Worm (Caenorhabditis elegans) whole organism, L1 larva: ENCODE measurements around the gene C31H1.5.

Experiments
- C16A3.4 ChIP-seq: fragments of 150-350 bp; optimal IDR thresholded peaks from 2 replicates; lab custom pipeline; 2014; ENCODE audit warnings: missing biosample characterization, missing genetic modification characterization
- aha-1 ChIP-seq: fragments of 150-350 bp; optimal IDR thresholded peaks from 2 replicates; lab custom pipeline; 2014; ENCODE audit warnings: missing biosample characterization, missing genetic modification characterization
- alr-1 ChIP-seq: fragments of 200-800 bp; sonication (Bioruptor generic); optimal IDR thresholded peaks from 2 replicates; lab custom pipeline; 2018; ENCODE audit warnings: borderline replicate concordance, mild to moderate bottlenecking, missing genetic modification characterization, missing compliant biosample characterization
- blmp-1 ChIP-seq: fragments of 150-350 bp; optimal IDR thresholded peaks from 2 replicates; lab custom pipeline; 2014; ENCODE audit warnings: missing biosample characterization, missing genetic modification characterization
- ceh-63 ChIP-seq: fragments of 200-800 bp; sonication (Bioruptor generic); optimal IDR thresholded peaks from 2 replicates; lab custom pipeline; 2018; ENCODE audit warnings: mild to moderate bottlenecking, missing genetic modification characterization, missing compliant biosample characterization
- ceh-88 ChIP-seq: fragments of 200-800 bp; sonication (Bioruptor generic); IDR thresholded peaks from 2 replicates; pipeline ENCODE4 v1.3.6; 2022; ENCODE audit warnings: missing genetic modification characterization, missing compliant biosample characterization
- dpl-1 ChIP-seq, 3 experiments: fragments of 150-350 bp in 2 of 3; sonication (generic microtip) in 1 of 3; optimal IDR thresholded peaks; 2 replicates each; lab custom pipeline; 2014 to 2017; ENCODE audit warnings: missing biosample characterization in 3 of 3, missing genetic modification characterization in 3 of 3, missing genetic modification reagents in 3 of 3
- efl-1 ChIP-seq, 4 experiments: fragments of 150-350 bp; optimal IDR thresholded peaks in 3 of 4; peaks in 1 of 4; 1 replicate in 1 of 4; 2 replicates in 3 of 4; lab custom pipeline; 2014; ENCODE audit warnings: missing biosample characterization in 2 of 4, missing genetic modification characterization in 2 of 4, missing genetic modification reagents in 2 of 4
- efl-3 ChIP-seq: fragments of 200-800 bp; sonication (Bioruptor generic); optimal IDR thresholded peaks from 2 replicates; lab custom pipeline; 2018; ENCODE audit warnings: mild to moderate bottlenecking, missing genetic modification characterization, missing compliant biosample characterization
- egl-27 ChIP-seq, 2 experiments: fragments of 150-350 bp in 1 of 2; sonication (generic microtip); optimal IDR thresholded peaks; 3 replicates each; lab custom pipeline; 2017 to 2018; ENCODE audit warnings: missing biosample characterization in 2 of 2, missing genetic modification characterization in 2 of 2, missing genetic modification reagents in 2 of 2
- elt-2 ChIP-seq: sonication (generic microtip); optimal IDR thresholded peaks from 2 replicates; lab custom pipeline; 2016; ENCODE audit warnings: missing genetic modification characterization, mild to moderate bottlenecking, inconsistent platforms, missing compliant biosample characterization, missing genetic modification reagents
- elt-3 ChIP-seq, 6 experiments: fragments of 150-350 bp in 1 of 6; sonication (generic microtip); optimal IDR thresholded peaks; 2 replicates each; lab custom pipeline; 2017 to 2018; ENCODE audit warnings: missing biosample characterization in 6 of 6, missing genetic modification characterization in 6 of 6, inconsistent platforms in 1 of 6
- fkh-10 ChIP-seq: sonication (generic microtip); optimal IDR thresholded peaks from 2 replicates; lab custom pipeline; 2017; ENCODE audit warnings: missing biosample characterization, missing genetic modification reagents, missing genetic modification characterization
- fkh-4 ChIP-seq: sonication (generic microtip); optimal IDR thresholded peaks from 2 replicates; lab custom pipeline; 2016; ENCODE audit warnings: missing compliant biosample characterization, missing genetic modification characterization, borderline replicate concordance
- hlh-17 ChIP-seq: fragments of 200-800 bp; sonication (Bioruptor generic); optimal IDR thresholded peaks from 2 replicates; lab custom pipeline; 2018; ENCODE audit warnings: missing genetic modification characterization, mild to moderate bottlenecking, missing compliant biosample characterization, moderate library complexity, borderline replicate concordance
- hlh-4 ChIP-seq: sonication (generic microtip); optimal IDR thresholded peaks from 2 replicates; lab custom pipeline; 2016; ENCODE audit warnings: mild to moderate bottlenecking, missing genetic modification characterization, missing compliant biosample characterization
- jun-1 ChIP-seq: fragments of 150-350 bp; optimal IDR thresholded peaks from 2 replicates; lab custom pipeline; 2014; ENCODE audit warnings: missing biosample characterization, missing genetic modification reagents, missing genetic modification characterization
- lin-14 ChIP-seq: fragments of 200-800 bp; sonication (Bioruptor generic); optimal IDR thresholded peaks from 2 replicates; lab custom pipeline; 2018; ENCODE audit warnings: mild to moderate bottlenecking, missing genetic modification characterization, moderate library complexity, missing compliant biosample characterization
- lin-35 ChIP-seq, 2 experiments: fragments of 150-350 bp; optimal IDR thresholded peaks; 2 replicates each; lab custom pipeline; 2014; ENCODE audit warnings: missing biosample characterization in 2 of 2, missing genetic modification characterization in 2 of 2, missing genetic modification reagents in 2 of 2
- lin-39 ChIP-seq: fragments of 150-350 bp; optimal IDR thresholded peaks from 2 replicates; lab custom pipeline; 2014; ENCODE audit warnings: missing biosample characterization, missing genetic modification reagents, missing genetic modification characterization
- lsy-2 ChIP-seq, 2 experiments: fragments of 150-350 bp; optimal IDR thresholded peaks; 2 replicates each; lab custom pipeline; 2014; ENCODE audit warnings: missing biosample characterization in 2 of 2, missing genetic modification characterization in 2 of 2
- mab-9 ChIP-seq: fragments of 200-800 bp; sonication (Bioruptor generic); IDR thresholded peaks from 2 replicates; pipeline ENCODE4 v1.3.6; 2022; ENCODE audit warnings: missing genetic modification reagents, missing genetic modification characterization, missing compliant biosample characterization
- mdl-1 ChIP-seq, 2 experiments: fragments of 150-350 bp; optimal IDR thresholded peaks; 2 replicates each; lab custom pipeline; 2014 to 2017; ENCODE audit warnings: missing biosample characterization in 2 of 2, missing genetic modification characterization in 2 of 2, inconsistent platforms in 1 of 2
- nhr-12 ChIP-seq: sonication (generic microtip); optimal IDR thresholded peaks from 2 replicates; lab custom pipeline; 2017; ENCODE audit warnings: missing biosample characterization, missing genetic modification characterization
- nhr-19 ChIP-seq: fragments of 200-800 bp; sonication (Bioruptor generic); conservative IDR thresholded peaks from 2 replicates; pipeline ENCODE4 v1.3.6; 2022; ENCODE audit warnings: missing genetic modification characterization, missing compliant biosample characterization
- nhr-20 ChIP-seq: sonication (generic microtip); optimal IDR thresholded peaks from 2 replicates; lab custom pipeline; 2016; ENCODE audit warnings: mild to moderate bottlenecking, missing genetic modification characterization, missing compliant biosample characterization
- nhr-28 ChIP-seq: fragments of 150-350 bp; optimal IDR thresholded peaks from 2 replicates; lab custom pipeline; 2014; ENCODE audit warnings: missing biosample characterization, missing genetic modification characterization
- nhr-47 ChIP-seq: sonication (generic microtip); optimal IDR thresholded peaks from 2 replicates; lab custom pipeline; 2016; ENCODE audit warnings: mild to moderate bottlenecking, missing genetic modification characterization, moderate library complexity, missing compliant biosample characterization
- nhr-71 ChIP-seq: sonication (generic microtip); optimal IDR thresholded peaks from 2 replicates; lab custom pipeline; 2016; ENCODE audit warnings: mild to moderate bottlenecking, missing genetic modification characterization, moderate library complexity, missing compliant biosample characterization
- nhr-76 ChIP-seq: sonication (generic microtip); optimal IDR thresholded peaks from 2 replicates; lab custom pipeline; 2017; ENCODE audit warnings: missing biosample characterization, missing genetic modification characterization
- nhr-77 ChIP-seq: fragments of 150-350 bp; optimal IDR thresholded peaks from 2 replicates; lab custom pipeline; 2014; ENCODE audit warnings: missing biosample characterization, missing genetic modification characterization
- nhr-85 ChIP-seq: sonication (generic microtip); peaks from one replicate; lab custom pipeline; 2016; ENCODE audit warnings: missing genetic modification characterization, inconsistent platforms, missing compliant biosample characterization
- pag-3 ChIP-seq: sonication (generic microtip); optimal IDR thresholded peaks from 2 replicates; lab custom pipeline; 2017; ENCODE audit warnings: missing genetic modification characterization, mild to moderate bottlenecking, missing compliant biosample characterization, antibody characterized with exemption, borderline replicate concordance; ENCODE audit not compliant: insufficient read depth
- pqm-1 ChIP-seq: sonication (generic microtip); optimal IDR thresholded peaks from 3 replicates; lab custom pipeline; 2017; ENCODE audit warnings: missing biosample characterization, missing genetic modification characterization
- rnt-1 ChIP-seq: sonication (generic microtip); optimal IDR thresholded peaks from 2 replicates; lab custom pipeline; 2016; ENCODE audit warnings: mild to moderate bottlenecking, missing genetic modification characterization, moderate library complexity, missing compliant biosample characterization
- snpc-4 ChIP-seq: fragments of 150-350 bp; optimal IDR thresholded peaks from 2 replicates; lab custom pipeline; 2014; ENCODE audit warnings: missing biosample characterization, missing genetic modification characterization
- sox-4 ChIP-seq: sonication (generic microtip); optimal IDR thresholded peaks from 2 replicates; lab custom pipeline; 2016; ENCODE audit warnings: missing genetic modification characterization, missing compliant biosample characterization
- sptf-1 ChIP-seq: fragments of 150-350 bp; optimal IDR thresholded peaks from 2 replicates; lab custom pipeline; 2014; ENCODE audit warnings: missing biosample characterization, missing genetic modification characterization
- swsn-7 ChIP-seq: sonication (generic microtip); optimal IDR thresholded peaks from 2 replicates; lab custom pipeline; 2016; ENCODE audit warnings: missing genetic modification characterization, missing compliant biosample characterization
- tbx-2 ChIP-seq: sonication (generic microtip); optimal IDR thresholded peaks from 2 replicates; lab custom pipeline; 2016; ENCODE audit warnings: missing genetic modification characterization, missing compliant biosample characterization
- unc-130 ChIP-seq: fragments of 150-350 bp; optimal IDR thresholded peaks from 2 replicates; lab custom pipeline; 2017; ENCODE audit warnings: missing biosample characterization, missing genetic modification characterization, inconsistent platforms
- unc-30 ChIP-seq: sonication (generic microtip); optimal IDR thresholded peaks from 2 replicates; lab custom pipeline; 2017; ENCODE audit warnings: missing biosample characterization, missing genetic modification characterization
- xbp-1 ChIP-seq: sonication (generic microtip); optimal IDR thresholded peaks from 2 replicates; lab custom pipeline; 2016; ENCODE audit warnings: missing genetic modification characterization, missing compliant biosample characterization
- zag-1 ChIP-seq: fragments of 150-350 bp; optimal IDR thresholded peaks from 2 replicates; lab custom pipeline; 2014; ENCODE audit warnings: missing biosample characterization, missing genetic modification characterization

Gene C31H1.5

ce11 chrIV:5783675-5784074, 12.9 kb downstream of the C31H1.5 start:
- TF ChIP-seq rnt-1 = no peak
- TF ChIP-seq C16A3.4 (tag; lab: Kevin White, UChicago) = no peak
- TF ChIP-seq pag-3 (tag; lab: Kevin White, UChicago) = no peak
- no peak for TF ChIP-seq fkh-4 (tag; lab: Kevin White, UChicago)
- TF ChIP-seq hlh-17 (GFP tag; lab: Kevin White, UChicago) = no peak
- no peak for TF ChIP-seq elt-2 (tag; lab: Kevin White, UChicago)
- no peak for TF ChIP-seq mdl-1 (tag; optimal IDR thresholded peaks at IDR 0.05; lab: Kevin White, UChicago)
- TF ChIP-seq nhr-28 (tag; lab: Kevin White, UChicago) = no peak
- no peak for TF ChIP-seq nhr-71 (tag; lab: Kevin White, UChicago)
- no peak for TF ChIP-seq lin-14 (GFP tag; lab: Kevin White, UChicago)
- TF ChIP-seq, all 84 proteins: peak for 0

- TF ChIP-seq sptf-1 (tag; lab: Kevin White, UChicago) (no peak), zag-1 (no peak), alr-1 (tag; lab: Kevin White, UChicago) (no peak), lin-39 (tag; lab: Kevin White, UChicago) (no peak), nhr-20 (peak; percentile 60), lsy-2 (tag; optimal IDR thresholded peaks at IDR 0.05; lab: Kevin White, UChicago) (no peak), blmp-1 (peak; percentile 49), nhr-85 (tag; lab: Kevin White, UChicago) (peak; percentile 65), nhr-71 (tag; lab: Kevin White, UChicago) (peak; percentile 63), elt-3 (tag; optimal IDR thresholded peaks at IDR 0.05; lab: Kevin White, UChicago) (peak in 2 of 6 experiments; percentile 37 to 72)
Measured at ce11 chrIV:5780234-5780788, 16.3 kb downstream of the C31H1.5 start.

ce11 chrIV:5779537-5779936, 17.1 kb downstream of the C31H1.5 start:
- TF ChIP-seq sox-4 (tag; lab: Kevin White, UChicago) (no peak), nhr-85 (tag; lab: Kevin White, UChicago) (peak; percentile 64), lin-14 (GFP tag; lab: Kevin White, UChicago) (no peak), nhr-71 (tag; lab: Kevin White, UChicago) (peak; percentile 5)

ce11 chrIV:5778342-5778741, 18.3 kb downstream of the C31H1.5 start:
- peak; percentile 77 for TF ChIP-seq tbx-2 (tag; lab: Kevin White, UChicago)
- TF ChIP-seq efl-3 (GFP tag; lab: Kevin White, UChicago) = no peak
- TF ChIP-seq ceh-63 = no peak
- no peak for TF ChIP-seq nhr-12 (tag; lab: Kevin White, UChicago)
- peak; percentile 15 for TF ChIP-seq xbp-1 (tag; lab: Kevin White, UChicago)
- no peak for TF ChIP-seq efl-1 (optimal IDR thresholded peaks at IDR 0.05; lab: Kevin White, UChicago)
- peak in 1 of 2 experiments; percentile 94 for TF ChIP-seq efl-1 (GFP tag; optimal IDR thresholded peaks at IDR 0.05 in 1 of 2; lab: Kevin White, UChicago)
- TF ChIP-seq mab-9 (GFP tag; lab: Robert Waterston, UW) = no peak
- no peak for TF ChIP-seq swsn-7
- TF ChIP-seq jun-1 (tag; lab: Kevin White, UChicago) = peak; percentile 37
- no peak for TF ChIP-seq hlh-4 (tag; lab: Kevin White, UChicago)
- TF ChIP-seq fkh-10 (GFP tag; lab: Kevin White, UChicago) = no peak
- peak in 1 of 3 experiments; percentile 23 for TF ChIP-seq dpl-1 (GFP tag; optimal IDR thresholded peaks at IDR 0.05; lab: Kevin White, UChicago)
- no peak for TF ChIP-seq snpc-4 (tag; lab: Kevin White, UChicago)
- peak; percentile 69 for TF ChIP-seq nhr-19 (GFP tag; lab: Robert Waterston, UW)
- no peak for TF ChIP-seq hlh-17 (GFP tag; lab: Kevin White, UChicago)
- TF ChIP-seq unc-130 (tag; lab: Kevin White, UChicago) = no peak
- no peak for TF ChIP-seq pqm-1 (tag; lab: Kevin White, UChicago)
- no peak for TF ChIP-seq nhr-28 (tag; lab: Kevin White, UChicago)
- peak; percentile 95 for TF ChIP-seq nhr-85 (tag; lab: Kevin White, UChicago)
- TF ChIP-seq nhr-77 (tag; lab: Kevin White, UChicago) = no peak
- TF ChIP-seq aha-1 = no peak
- TF ChIP-seq unc-30 = no peak
- TF ChIP-seq elt-3 (tag; optimal IDR thresholded peaks at IDR 0.05; lab: Kevin White, UChicago) = peak in 2 of 6 experiments; percentile 33 to 34
- peak in 1 of 2 experiments; percentile 58 for TF ChIP-seq lin-35 (GFP tag; optimal IDR thresholded peaks at IDR 0.05; lab: Kevin White, UChicago)
- no peak for TF ChIP-seq egl-27 (tag; optimal IDR thresholded peaks at IDR 0.05; lab: Kevin White, UChicago)
- TF ChIP-seq nhr-76 (tag; lab: Kevin White, UChicago) = no peak
- peak; percentile 64 for TF ChIP-seq lin-14 (GFP tag; lab: Kevin White, UChicago)
- TF ChIP-seq ceh-88 (GFP tag; lab: Robert Waterston, UW) = no peak
- TF ChIP-seq nhr-47 (tag; lab: Kevin White, UChicago) = peak; percentile 49
- TF ChIP-seq elt-2 (tag; lab: Kevin White, UChicago) = peak; percentile 52
